Fruit fly (Drosophila melanogaster): Measurements from ENCODE around the gene gskt.

gskt gene

DNA sequence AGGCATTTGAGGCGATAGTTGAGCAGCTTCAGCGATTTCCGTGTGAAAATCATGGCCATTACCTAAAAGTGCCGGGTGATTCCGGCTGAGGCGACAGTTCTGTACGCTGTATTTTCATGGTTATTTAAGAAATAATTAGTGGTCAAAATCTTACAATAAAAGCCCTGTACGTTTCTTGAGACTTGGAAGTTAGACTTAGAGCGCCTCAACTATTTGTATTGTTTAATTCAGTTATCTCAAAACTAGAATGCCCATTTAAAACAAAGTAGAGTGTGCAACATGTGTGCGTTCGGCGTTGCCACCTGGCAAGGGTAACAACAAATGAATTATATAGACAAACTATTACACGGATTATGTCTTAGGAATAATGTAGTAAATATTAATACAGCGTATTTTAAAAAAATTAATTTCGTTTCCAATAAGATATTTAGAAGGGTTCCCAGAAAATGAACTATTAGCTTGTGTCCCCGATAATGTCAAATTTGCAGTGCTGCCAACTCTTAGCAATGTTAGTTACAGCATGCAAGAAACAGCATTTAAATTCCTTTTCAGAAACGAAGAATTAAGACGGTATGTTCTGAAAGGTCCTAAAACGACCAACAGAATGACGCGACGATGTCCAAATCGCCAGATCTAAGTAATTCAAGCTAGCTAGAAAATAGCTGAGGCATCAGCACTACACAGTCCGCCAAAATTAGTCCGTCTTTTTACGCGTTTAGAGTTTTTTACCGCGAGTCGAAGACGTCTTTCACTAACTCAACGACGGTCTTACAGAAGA lies 32.5 kb downstream of the gskt start, which contains the start of gene Gprk2 (continued):
- TF ChIP-seq CG34376 (GFP tag; optimal IDR thresholded peaks at IDR 0.05) (peak; percentile 98), Jarid2 (GFP tag; optimal IDR thresholded peaks at IDR 0.05) (peak; percentile 98), tup (GFP tag; optimal IDR thresholded peaks at IDR 0.05) (peak; percentile 100), zf30C (GFP tag; optimal IDR thresholded peaks at IDR 0.05) (no peak), Ets97D (GFP tag; optimal IDR thresholded peaks at IDR 0.05) (peak; percentile 97), CG6654 (GFP tag; optimal IDR thresholded peaks at IDR 0.05) (peak; percentile 96), Pdp1 (GFP tag; optimal IDR thresholded peaks at IDR 0.05) (peak; percentile 100), Bgb (GFP tag; IDR thresholded peaks at IDR 0.05; ENCODE audit: partially characterized antibody) (no peak), cas (GFP tag; IDR thresholded peaks at IDR 0.05) (peak; percentile 100), CG4617 (GFP tag; optimal IDR thresholded peaks at IDR 0.05; ENCODE audit: borderline replicate concordance) (peak; percentile 100), CG18011 (GFP tag; optimal IDR thresholded peaks at IDR 0.05) (peak; percentile 94), seq (GFP tag; IDR thresholded peaks at IDR 0.05) (peak; percentile 100), pum (GFP tag; optimal IDR thresholded peaks at IDR 0.05) (peak; percentile 100), CG10431 (GFP tag; optimal IDR thresholded peaks at IDR 0.05) (peak; percentile 97), zen2 (GFP tag; IDR thresholded peaks at IDR 0.05; ENCODE audit: partially characterized antibody) (no peak), CG1529 (GFP tag; optimal IDR thresholded peaks at IDR 0.05) (peak; percentile 100), wek (GFP tag; optimal IDR thresholded peaks at IDR 0.05) (peak; percentile 97), Scr (GFP tag; IDR thresholded peaks at IDR 0.05; ENCODE audit: partially characterized antibody) (no peak), ash1 (GFP tag; optimal IDR thresholded peaks at IDR 0.05) (peak; percentile 99), scrt (GFP tag; optimal IDR thresholded peaks at IDR 0.05) (peak; percentile 99), bowl (GFP tag; IDR thresholded peaks at IDR 0.05) (peak; percentile 100), tgo (GFP tag; IDR thresholded peaks at IDR 0.05) (peak; percentile 100), CG12071 (GFP tag; optimal IDR thresholded peaks at IDR 0.05) (peak; percentile 100), Awh (GFP tag; IDR thresholded peaks at IDR 0.05) (peak; percentile 100), trh (GFP tag; optimal IDR thresholded peaks at IDR 0.05) (peak; percentile 100)

DNA sequence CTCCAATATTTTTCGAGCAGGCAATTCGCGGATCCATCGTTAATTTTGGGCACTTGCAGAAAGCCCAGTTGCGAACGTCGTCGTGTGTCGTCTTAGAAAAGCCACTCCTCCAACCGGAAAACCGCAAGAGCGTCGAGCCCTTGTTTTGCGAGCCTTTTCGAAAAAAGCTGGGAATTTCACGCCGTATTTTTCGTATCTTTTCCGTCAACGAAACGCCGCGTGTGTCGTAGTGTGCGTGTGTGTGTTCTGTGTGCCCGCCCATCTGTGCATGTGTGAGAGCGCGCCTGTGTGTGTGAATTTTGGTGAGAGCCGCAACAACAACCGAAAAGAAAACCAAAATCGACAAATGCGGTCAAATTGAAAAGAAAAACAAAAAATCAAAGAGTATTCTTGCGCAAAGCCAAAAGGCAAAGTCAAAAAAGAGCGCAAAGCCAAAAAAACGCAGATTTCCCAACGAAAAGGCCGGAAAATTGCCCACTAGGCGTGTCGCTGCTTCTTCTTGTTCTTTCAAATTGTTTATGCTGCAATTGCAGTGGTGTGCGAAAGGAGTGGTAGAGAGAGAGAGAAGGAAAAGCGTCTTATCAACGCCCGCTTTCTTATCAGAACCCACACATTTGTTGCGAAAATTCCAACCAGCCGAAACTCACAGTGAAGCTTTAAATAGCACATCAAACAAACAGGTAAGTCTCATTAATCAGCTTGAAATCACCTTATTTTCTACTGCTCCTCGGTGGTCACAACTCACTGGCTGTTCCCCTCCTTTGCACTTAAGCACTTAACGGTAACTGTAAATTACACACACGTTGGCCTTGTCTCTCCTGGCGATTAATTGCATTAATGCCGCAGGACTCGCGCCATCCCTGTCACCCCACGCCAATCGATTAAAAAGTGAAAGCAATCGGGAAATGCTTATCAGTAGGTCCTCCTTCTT lies 33.3 kb downstream of the gskt start, which contains the start of gene PNPase:
Gene PNPase (minus strand): TSS at position 176 of the 931 bp plus-strand sequence.
- peak; percentile 16 for TF ChIP-seq exex (tag; optimal IDR thresholded peaks at IDR 0.05)
- TF ChIP-seq CG8089 (GFP tag; optimal IDR thresholded peaks at IDR 0.05), result no peak
- no peak for TF ChIP-seq fru (optimal IDR thresholded peaks at IDR 0.05)
- peak; percentile 41 for TF ChIP-seq dm (GFP tag; optimal IDR thresholded peaks at IDR 0.05)
- TF ChIP-seq CG17328 (GFP tag; IDR thresholded peaks at IDR 0.05), result no peak
- TF ChIP-seq Awh (GFP tag; IDR thresholded peaks at IDR 0.05), result 0 out of 2 replicates have a peak, but pooled peaks have one; percentile 21
- TF ChIP-seq CG30020 (tag; optimal IDR thresholded peaks at IDR 0.05), result no peak
- TF ChIP-seq ATbp (GFP tag; optimal IDR thresholded peaks at IDR 0.05), result peak; percentile 10
- 0 out of 4 replicates have a peak, but pooled peaks have one; percentile 17 for TF ChIP-seq chinmo (GFP tag; IDR thresholded peaks at IDR 0.05; ENCODE audit: partially characterized antibody)
- no peak for TF ChIP-seq Antp (GFP tag; optimal IDR thresholded peaks at IDR 0.05)
- TF ChIP-seq Med (GFP tag), result peak; percentile 88
- TF ChIP-seq ttk (GFP tag; IDR thresholded peaks at IDR 0.05), result no peak
- TF ChIP-seq Asciz (GFP tag; optimal IDR thresholded peaks at IDR 0.05), result no peak
- TF ChIP-seq HLH4C (GFP tag; IDR thresholded peaks at IDR 0.05; ENCODE audit: partially characterized antibody), result 0 out of 3 replicates have a peak, but pooled peaks have one; percentile 24
- no peak for TF ChIP-seq NFAT (GFP tag; IDR thresholded peaks at IDR 0.05)
- TF ChIP-seq CG2199 (GFP tag; IDR thresholded peaks at IDR 0.05), result 0 out of 3 replicates have a peak, but pooled peaks have one; percentile 38
- TF ChIP-seq trem (tag; optimal IDR thresholded peaks at IDR 0.05), result no peak
- TF ChIP-seq CG32772 (GFP tag; IDR thresholded peaks at IDR 0.05), result no peak
- TF ChIP-seq rib (GFP tag; IDR thresholded peaks at IDR 0.05), result no peak
- no peak for TF ChIP-seq CG5180 (GFP tag; optimal IDR thresholded peaks at IDR 0.05)
- TF ChIP-seq Sox102F (GFP tag; optimal IDR thresholded peaks at IDR 0.05), result no peak
- TF ChIP-seq Atf-2 (GFP tag; optimal IDR thresholded peaks at IDR 0.05), result no peak
- TF ChIP-seq CG7745 (tag; optimal IDR thresholded peaks at IDR 0.05), result no peak
